Fruit fly (Drosophila melanogaster) whole organism, embryonic: ENCODE measurements around the gene RfC3.
A peak's percentile ranks its signal among the peaks of the same experiment; 100 is the strongest.

Experiments
- Adf1 ChIP-seq: fragments of 200-800 bp; sonication (Bioruptor generic); IDR thresholded peaks from 2 replicates; pipeline ENCODE4 v1.3.6; 2022; ENCODE audit warnings: missing biosample characterization, missing genetic modification characterization
- Awh ChIP-seq: fragments of 200-800 bp; sonication (Bioruptor generic); IDR thresholded peaks from 2 replicates; pipeline ENCODE4, ENCODE4 v1.3.6; 2022; ENCODE audit warnings: missing biosample characterization, missing genetic modification characterization
- B-H1 ChIP-seq: fragments of 200-800 bp; sonication (Bioruptor generic); IDR thresholded peaks from 3 replicates; pipeline ENCODE4 v1.3.6; 2022; ENCODE audit warnings: missing biosample characterization, missing genetic modification characterization
- CG10366 ChIP-seq: fragments of 200-800 bp; sonication (Bioruptor generic); IDR thresholded peaks from 2 replicates; pipeline ENCODE4 v1.3.6; 2022; ENCODE audit warnings: missing biosample characterization, missing genetic modification characterization
- CG11695 ChIP-seq: fragments of 200-800 bp; sonication (Bioruptor generic); IDR thresholded peaks from 3 replicates; pipeline ENCODE4 v1.3.6; 2022; ENCODE audit warnings: missing biosample characterization, missing genetic modification characterization
- CG12155 ChIP-seq: fragments of 200-800 bp; sonication (Bioruptor generic); optimal IDR thresholded peaks from 3 replicates; lab custom pipeline; 2016; ENCODE audit warnings: missing biosample characterization, missing genetic modification characterization
- CG12769 ChIP-seq: fragments of 200-800 bp; sonication (Bioruptor generic); optimal IDR thresholded peaks from 2 replicates; lab custom pipeline; 2019; ENCODE audit warnings: missing biosample characterization, mild to moderate bottlenecking, missing genetic modification characterization, moderate library complexity
- CG14667 ChIP-seq: fragments of 200-800 bp; sonication (Bioruptor generic); IDR thresholded peaks from 2 replicates; pipeline ENCODE4 v1.3.6; 2022; ENCODE audit warnings: missing biosample characterization, missing genetic modification characterization
- CG1529 ChIP-seq: fragments of 200-800 bp; sonication (Bioruptor generic); optimal IDR thresholded peaks from 3 replicates; lab custom pipeline; 2018; ENCODE audit warnings: missing biosample characterization, missing genetic modification characterization
- CG17829 ChIP-seq: fragments of 200-800 bp; optimal IDR thresholded peaks from 2 replicates; lab custom pipeline; 2019; ENCODE audit warnings: missing biosample characterization, mild to moderate bottlenecking, missing genetic modification characterization, moderate library complexity
- CG18619 ChIP-seq: fragments of 200-800 bp; sonication (Bioruptor generic); optimal IDR thresholded peaks from 3 replicates; lab custom pipeline; 2017; ENCODE audit warnings: missing biosample characterization, mild to moderate bottlenecking, missing genetic modification characterization
- CG18764 ChIP-seq: fragments of 200-800 bp; sonication (Bioruptor generic); optimal IDR thresholded peaks from 3 replicates; lab custom pipeline; 2016; ENCODE audit warnings: missing biosample characterization, missing genetic modification characterization
- CG3065 ChIP-seq: fragments of 200-800 bp; sonication (Bioruptor generic); optimal IDR thresholded peaks from 2 replicates; lab custom pipeline; 2016; ENCODE audit warnings: missing biosample characterization, missing genetic modification characterization
- CG31365 ChIP-seq: fragments of 200-800 bp; sonication (Bioruptor generic); optimal IDR thresholded peaks from 2 replicates; lab custom pipeline; 2018; ENCODE audit warnings: missing biosample characterization, mild to moderate bottlenecking, missing genetic modification characterization
- CG32772 ChIP-seq: fragments of 200-800 bp; sonication (Bioruptor generic); IDR thresholded peaks from 2 replicates; pipeline ENCODE4 v1.3.6; 2022; ENCODE audit warnings: missing biosample characterization, missing genetic modification characterization
- CG3281 ChIP-seq: fragments of 200-800 bp; sonication (Bioruptor generic); optimal IDR thresholded peaks from 3 replicates; lab custom pipeline; 2017; ENCODE audit warnings: missing biosample characterization, mild to moderate bottlenecking, missing genetic modification characterization
- CG3726 ChIP-seq: fragments of 200-800 bp; sonication (Bioruptor generic); IDR thresholded peaks from 3 replicates; pipeline ENCODE4, ENCODE4 v1.3.6; 2022; ENCODE audit warnings: missing biosample characterization, missing genetic modification characterization
- CG3838 ChIP-seq: fragments of 200-800 bp; sonication (Bioruptor generic); optimal IDR thresholded peaks from 3 replicates; lab custom pipeline; 2016; ENCODE audit warnings: missing biosample characterization, missing genetic modification characterization
- CG4820 ChIP-seq: fragments of 200-800 bp; sonication (Bioruptor generic); optimal IDR thresholded peaks from 3 replicates; lab custom pipeline; 2016; ENCODE audit warnings: missing biosample characterization, missing genetic modification characterization
- CG6272 ChIP-seq: fragments of 200-800 bp; sonication (Bioruptor generic); IDR thresholded peaks from 2 replicates; pipeline ENCODE4 v1.3.6; 2022; ENCODE audit warnings: missing biosample characterization, missing genetic modification characterization
- CG8388 ChIP-seq: fragments of 200-800 bp; sonication (Bioruptor generic); optimal IDR thresholded peaks from 2 replicates; lab custom pipeline; 2019; ENCODE audit warnings: missing biosample characterization, mild to moderate bottlenecking, missing genetic modification characterization, moderate library complexity
- Chrac-16 ChIP-seq: fragments of 200-800 bp; sonication (Bioruptor generic); optimal IDR thresholded peaks from 3 replicates; lab custom pipeline; 2016; ENCODE audit warnings: missing biosample characterization, missing genetic modification characterization
- CoRest ChIP-seq: fragments of 200-800 bp; sonication (Bioruptor generic); optimal IDR thresholded peaks from 3 replicates; lab custom pipeline; 2018; ENCODE audit warnings: missing biosample characterization, mild to moderate bottlenecking, missing genetic modification characterization, moderate library complexity
- D ChIP-seq, 2 experiments: fragments of 200-800 bp in 1 of 2; fragments of >200 bp in 1 of 2; sonication (Bioruptor generic) in 1 of 2; optimal IDR thresholded peaks; 2 replicates in 1 of 2; 3 replicates in 1 of 2; lab custom pipeline; 2017; ENCODE audit warnings: mild to moderate bottlenecking in 1 of 2, missing biosample characterization in 1 of 2, missing genetic modification characterization in 1 of 2, missing genetic modification reagents in 1 of 2
- Dp ChIP-seq: fragments of 200-800 bp; sonication (Bioruptor generic); optimal IDR thresholded peaks from 2 replicates; lab custom pipeline; 2018; ENCODE audit warnings: missing biosample characterization, mild to moderate bottlenecking, missing genetic modification characterization, moderate library complexity
- H2.0 ChIP-seq: fragments of 200-800 bp; sonication (Bioruptor generic); IDR thresholded peaks from 2 replicates; pipeline ENCODE4 v1.3.6; 2022; ENCODE audit warnings: missing biosample characterization, missing genetic modification characterization
- HLH54F ChIP-seq: fragments of 200-800 bp; sonication (Bioruptor generic); optimal IDR thresholded peaks from 3 replicates; lab custom pipeline; 2016; ENCODE audit warnings: missing biosample characterization, missing genetic modification characterization
- MESR4 ChIP-seq: fragments of 200-800 bp; sonication (Bioruptor generic); optimal IDR thresholded peaks from 2 replicates; lab custom pipeline; 2018; ENCODE audit warnings: missing biosample characterization, mild to moderate bottlenecking, missing genetic modification characterization, moderate library complexity
- MTF-1 ChIP-seq: fragments of 200-800 bp; sonication (Bioruptor generic); optimal IDR thresholded peaks from 2 replicates; lab custom pipeline; 2018; ENCODE audit warnings: missing biosample characterization, mild to moderate bottlenecking, missing genetic modification characterization, borderline replicate concordance
- Med ChIP-seq: fragments of 200-800 bp; sonication (Bioruptor generic); peaks from one replicate; lab custom pipeline; 2016; ENCODE audit warnings: missing biosample characterization, missing genetic modification characterization, mild to moderate bottlenecking, inconsistent platforms, moderate library complexity
- Opbp ChIP-seq: fragments of 200-800 bp; sonication (Bioruptor generic); IDR thresholded peaks from 3 replicates; pipeline ENCODE4 v1.3.6; 2022; ENCODE audit warnings: missing biosample characterization, missing genetic modification characterization; ENCODE audit not compliant: partially characterized antibody
- TFAM ChIP-seq: fragments of 200-800 bp; sonication (Bioruptor generic); optimal IDR thresholded peaks from 2 replicates; lab custom pipeline; 2017; ENCODE audit warnings: missing biosample characterization, missing genetic modification characterization, inconsistent platforms
- ap ChIP-seq: fragments of 200-800 bp; sonication (Bioruptor generic); IDR thresholded peaks from 2 replicates; pipeline ENCODE4 v1.3.6; 2022; ENCODE audit warnings: missing biosample characterization, missing genetic modification characterization
- bbx ChIP-seq: fragments of 200-800 bp; sonication (Bioruptor generic); IDR thresholded peaks from 2 replicates; pipeline ENCODE4 v1.3.6; 2022; ENCODE audit warnings: missing biosample characterization, missing genetic modification characterization; ENCODE audit not compliant: partially characterized antibody
- dan ChIP-seq: fragments of 200-800 bp; sonication (Bioruptor generic); IDR thresholded peaks from 2 replicates; pipeline ENCODE4 v1.3.6; 2022; ENCODE audit warnings: missing biosample characterization, missing genetic modification characterization
- dimm ChIP-seq: fragments of 200-800 bp; sonication (Bioruptor generic); IDR thresholded peaks from 2 replicates; pipeline ENCODE4 v1.3.6; 2022; ENCODE audit warnings: missing biosample characterization, missing genetic modification characterization
- eyg ChIP-seq: fragments of 200-800 bp; sonication (Bioruptor generic); optimal IDR thresholded peaks from 3 replicates; lab custom pipeline; 2016; ENCODE audit warnings: missing biosample characterization, missing genetic modification characterization
- fd96Cb ChIP-seq: fragments of 200-800 bp; sonication (Bioruptor generic); optimal IDR thresholded peaks from 2 replicates; lab custom pipeline; 2018; ENCODE audit warnings: missing biosample characterization, mild to moderate bottlenecking, missing genetic modification characterization, moderate library complexity
- ftz-f1 ChIP-seq: fragments of 200-800 bp; sonication (Bioruptor generic); optimal IDR thresholded peaks from 2 replicates; lab custom pipeline; 2016; ENCODE audit warnings: missing biosample characterization, missing genetic modification characterization
- gce ChIP-seq: fragments of 200-800 bp; sonication (Bioruptor generic); IDR thresholded peaks from 3 replicates; pipeline ENCODE4 v1.3.6; 2022; ENCODE audit warnings: missing biosample characterization, missing genetic modification characterization
- gsb ChIP-seq: fragments of 200-800 bp; sonication (Bioruptor generic); IDR thresholded peaks from 2 replicates; pipeline ENCODE4 v1.3.6; 2022; ENCODE audit warnings: missing biosample characterization, missing genetic modification characterization
- her ChIP-seq: fragments of 200-800 bp; sonication (Bioruptor generic); optimal IDR thresholded peaks from 2 replicates; lab custom pipeline; 2016; ENCODE audit warnings: missing biosample characterization, missing genetic modification characterization
- mam ChIP-seq: fragments of 200-800 bp; sonication (Bioruptor generic); optimal IDR thresholded peaks from 3 replicates; lab custom pipeline; 2016; ENCODE audit warnings: missing biosample characterization, missing genetic modification characterization
- mld ChIP-seq: fragments of 200-800 bp; sonication (Bioruptor generic); IDR thresholded peaks from 3 replicates; pipeline ENCODE4 v1.3.6; 2022; ENCODE audit warnings: missing biosample characterization, missing genetic modification characterization; ENCODE audit not compliant: partially characterized antibody
- pan ChIP-seq, 4 experiments: fragments of >200 bp in 3 of 4; fragments of 200-800 bp in 1 of 4; sonication (Bioruptor generic) in 1 of 4; optimal IDR thresholded peaks in 3 of 4; IDR thresholded peaks in 1 of 4; 2 replicates each; pipeline versions ENCODE4 v1.3.6 to Lab custom; 2017 to 2022; ENCODE audit warnings: missing biosample characterization in 2 of 4, missing genetic modification characterization in 2 of 4, mixed read lengths in 1 of 4
- row ChIP-seq: fragments of 200-800 bp; sonication (Bioruptor generic); IDR thresholded peaks from 3 replicates; pipeline ENCODE4 v1.3.6; 2022; ENCODE audit warnings: missing biosample characterization, missing genetic modification characterization
- stc ChIP-seq: fragments of 200-800 bp; sonication (Bioruptor generic); IDR thresholded peaks from 2 replicates; pipeline ENCODE4 v1.3.6; 2022; ENCODE audit warnings: missing biosample characterization, missing genetic modification characterization
- stwl ChIP-seq: fragments of 200-800 bp; sonication (Bioruptor generic); optimal IDR thresholded peaks from 3 replicates; lab custom pipeline; 2018; ENCODE audit warnings: missing biosample characterization, mild to moderate bottlenecking, missing genetic modification characterization, moderate library complexity
- tin ChIP-seq: fragments of 200-800 bp; sonication (Bioruptor generic); optimal IDR thresholded peaks from 3 replicates; lab custom pipeline; 2016; ENCODE audit warnings: missing biosample characterization, missing genetic modification characterization
- ttk ChIP-seq: fragments of 200-800 bp; sonication (Bioruptor generic); IDR thresholded peaks from 2 replicates; pipeline ENCODE4 v2.1.2; 2022; ENCODE audit warnings: missing biosample characterization, missing genetic modification characterization

Gene RfC3

DNA sequence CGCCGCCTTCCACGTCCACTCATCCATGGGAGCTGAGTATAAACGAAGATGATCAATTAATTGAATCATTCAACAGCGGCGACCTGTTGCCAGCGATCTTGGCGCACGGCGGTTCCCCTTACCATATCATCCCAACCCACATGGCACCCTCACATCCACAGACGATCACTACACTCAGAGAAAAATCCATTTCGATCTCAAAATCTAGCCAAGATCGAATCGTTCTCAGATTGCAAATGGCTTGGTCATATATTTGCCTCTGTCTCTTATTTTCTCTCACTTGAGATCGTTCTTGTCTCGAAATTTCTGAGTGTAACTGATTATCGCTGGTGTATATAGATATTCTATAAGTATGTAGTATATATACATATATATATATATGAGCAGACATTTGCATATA is 49.4 kb downstream of the RfC3 start (continued):
- TF ChIP-seq CG12769 (tag; lab: Kevin White, UChicago) (peak; percentile 71), mld (no peak), ftz-f1 (GFP tag; lab: Kevin White, UChicago) (no peak), bbx (GFP tag; lab: Robert Waterston, UW) (no peak), CG32772 (peak; percentile 51; the same call in 1 of the 2 replicates), gce (peak; percentile 45; the same call in 1 of the 3 replicates), ap (GFP tag; lab: Robert Waterston, UW) (no peak), CG3281 (GFP tag; lab: Kevin White, UChicago) (peak; percentile 43), CG8388 (peak; percentile 25), HLH54F (peak; percentile 24), Opbp (GFP tag; lab: Robert Waterston, UW) (no peak), CG6272 (GFP tag; lab: Robert Waterston, UW) (no peak), dan (GFP tag; lab: Robert Waterston, UW) (no peak), stc (GFP tag; lab: Robert Waterston, UW) (0 out of 2 replicates have a peak, but pooled peaks have one; percentile 24), gsb (0 out of 2 replicates have a peak, but pooled peaks have one; percentile 46), ttk (peak; percentile 51), dimm (GFP tag; lab: Robert Waterston, UW) (no peak), pan (optimal IDR thresholded peaks at IDR 0.05; lab: Kevin White, UChicago) (no peak), pan (GFP tag; optimal IDR thresholded peaks at IDR 0.05 in 1 of 2, IDR thresholded peaks at IDR 0.05 in 1 of 2) (peak in 1 of 2 experiments; percentile 71), Med (peak; percentile 88), tin (peak; percentile 34), CG18619 (GFP tag; lab: Kevin White, UChicago) (peak; percentile 38), CG3838 (no peak), CG4820 (GFP tag; lab: Kevin White, UChicago) (peak; percentile 44), eyg (GFP tag; lab: Kevin White, UChicago) (no peak), MESR4 (no peak), Dp (GFP tag; lab: Kevin White, UChicago) (no peak), mam (peak; percentile 39), CG3065 (GFP tag; lab: Kevin White, UChicago) (no peak), CG10366 (peak; percentile 40), Awh (GFP tag; lab: Robert Waterston, UW) (peak; percentile 58), CG31365 (no peak), Chrac-16 (GFP tag; lab: Kevin White, UChicago) (peak; percentile 25), CG17829 (tag; lab: Kevin White, UChicago) (peak; percentile 37), stwl (tag; lab: Kevin White, UChicago) (no peak), CG18764 (GFP tag; lab: Kevin White, UChicago) (no peak), TFAM (GFP tag; lab: Kevin White, UChicago) (no peak), CG12155 (GFP tag; lab: Kevin White, UChicago) (peak; percentile 10), Adf1 (GFP tag; lab: Robert Waterston, UW) (peak; percentile 34; the same call in 1 of the 2 replicates), B-H1 (GFP tag; lab: Robert Waterston, UW) (peak; percentile 35; the same call in 2 of the 3 replicates), CG3726 (GFP tag; lab: Robert Waterston, UW) (no peak), MTF-1 (GFP tag; lab: Kevin White, UChicago) (no peak), row (peak; percentile 81), CG1529 (no peak), her (peak; percentile 18), D (optimal IDR thresholded peaks at IDR 0.05; lab: Kevin White, UChicago) (no peak), D (GFP tag; optimal IDR thresholded peaks at IDR 0.05; lab: Kevin White, UChicago) (peak; percentile 26), CoRest (tag; lab: Kevin White, UChicago) (peak; percentile 63), CG14667 (GFP tag; lab: Robert Waterston, UW) (no peak; the same call in 1 of the 2 replicates), H2.0 (peak; percentile 60), fd96Cb (peak; percentile 48), CG11695 (peak; percentile 41; the same call in 1 of the 3 replicates)
